Fruit fly (Drosophila melanogaster): ENCODE results near the gene Mnt.

Gene Mnt

DNA sequence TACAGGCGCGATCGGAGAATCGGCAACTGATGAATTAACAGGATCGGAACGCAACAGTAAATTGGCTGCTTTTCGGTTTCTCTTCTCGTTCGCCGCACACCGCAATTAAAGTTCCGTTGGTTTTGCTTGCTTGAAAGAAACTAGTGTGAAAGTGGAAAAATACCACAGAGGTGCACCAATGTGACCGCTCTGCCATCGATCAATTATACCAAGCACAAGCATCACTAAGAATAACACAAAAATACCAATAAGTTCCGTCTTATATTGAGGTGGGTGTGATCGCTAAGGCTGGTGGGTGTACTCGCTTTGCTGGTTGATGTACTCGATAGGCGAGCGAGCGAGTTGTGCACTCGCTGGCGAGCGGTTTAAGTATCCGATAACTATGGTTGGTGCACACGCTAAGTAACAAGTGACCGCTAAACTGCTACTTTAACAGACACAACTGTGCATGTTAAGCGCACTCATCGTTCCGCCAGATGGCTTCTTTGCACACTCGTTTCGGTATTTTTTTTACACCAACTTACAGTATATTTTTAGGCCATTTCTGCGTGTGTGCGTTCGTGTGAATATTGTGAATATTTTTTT, 48.0 kb downstream of the Mnt start, which contains the start of the genes Rala and Tlk (continued):
- TF ChIP-seq Nf-YA (GFP tag; IDR thresholded peaks at IDR 0.05), result no peak
- no peak for TF ChIP-seq Hr3 (GFP tag; optimal IDR thresholded peaks at IDR 0.05)
- no peak for TF ChIP-seq CG2199 (GFP tag; IDR thresholded peaks at IDR 0.05)
- TF ChIP-seq Sin3A (optimal IDR thresholded peaks at IDR 0.05), result peak; percentile 47
- peak; percentile 34 for TF ChIP-seq CG7271 (tag; optimal IDR thresholded peaks at IDR 0.05)
- peak; percentile 61 for TF ChIP-seq Rfx (GFP tag; IDR thresholded peaks at IDR 0.05)
- TF ChIP-seq her (GFP tag; optimal IDR thresholded peaks at IDR 0.05), result peak; percentile 91
- TF ChIP-seq MTF-1 (GFP tag; optimal IDR thresholded peaks at IDR 0.05; ENCODE audit: borderline replicate concordance), result no peak
- TF ChIP-seq H2.0 (GFP tag; IDR thresholded peaks at IDR 0.05), result no peak
- peak; percentile 12 for TF ChIP-seq gsb-n (tag; optimal IDR thresholded peaks at IDR 0.05)
- no peak for TF ChIP-seq nerfin-2 (GFP tag; IDR thresholded peaks at IDR 0.05; ENCODE audit: partially characterized antibody)
- TF ChIP-seq fru (optimal IDR thresholded peaks at IDR 0.05), result peak; percentile 5
- TF ChIP-seq Myb (GFP tag; optimal IDR thresholded peaks at IDR 0.05), result peak; percentile 51
- TF ChIP-seq CG6765 (GFP tag; optimal IDR thresholded peaks at IDR 0.05), result no peak
- TF ChIP-seq CG2129 (GFP tag; IDR thresholded peaks at IDR 0.05; ENCODE audit: partially characterized antibody), result no peak
- no peak for TF ChIP-seq CG6254 (GFP tag; optimal IDR thresholded peaks at IDR 0.05)
- no peak for TF ChIP-seq sisA (GFP tag; IDR thresholded peaks at IDR 0.05)
- no peak for TF ChIP-seq Hey (tag; optimal IDR thresholded peaks at IDR 0.05)
- TF ChIP-seq ind (GFP tag; optimal IDR thresholded peaks at IDR 0.05), result no peak
- no peak for TF ChIP-seq bigmax (GFP tag; optimal IDR thresholded peaks at IDR 0.05)
- peak; percentile 20; the same call in 1 of the 2 replicates for TF ChIP-seq rib (GFP tag; IDR thresholded peaks at IDR 0.05)
- peak; percentile 53; the same call in 2 of the 3 replicates for TF ChIP-seq knrl (GFP tag; IDR thresholded peaks at IDR 0.05; ENCODE audit: partially characterized antibody)
- TF ChIP-seq Sox102F (GFP tag; optimal IDR thresholded peaks at IDR 0.05), result no peak
- TF ChIP-seq Optix (GFP tag; IDR thresholded peaks at IDR 0.05), result no peak
- TF ChIP-seq CG7786 (GFP tag; optimal IDR thresholded peaks at IDR 0.05), result no peak
- TF ChIP-seq otp (GFP tag; IDR thresholded peaks at IDR 0.05), result no peak
- TF ChIP-seq Dref (GFP tag; IDR thresholded peaks at IDR 0.05), result peak; percentile 65
- TF ChIP-seq CG11723 (GFP tag; optimal IDR thresholded peaks at IDR 0.05), result no peak
- no peak for TF ChIP-seq CG7839 (tag; optimal IDR thresholded peaks at IDR 0.05)
- no peak for TF ChIP-seq CG18262 (tag; optimal IDR thresholded peaks at IDR 0.05)
- no peak for TF ChIP-seq fd102C (GFP tag; optimal IDR thresholded peaks at IDR 0.05)
- TF ChIP-seq Max (GFP tag; optimal IDR thresholded peaks at IDR 0.05), result no peak
- no peak for TF ChIP-seq crc (GFP tag; optimal IDR thresholded peaks at IDR 0.05)
- TF ChIP-seq wdn (GFP tag; IDR thresholded peaks at IDR 0.05), result no peak
- no peak for TF ChIP-seq CG31365 (tag; optimal IDR thresholded peaks at IDR 0.05)
- TF ChIP-seq CG11093 (GFP tag; IDR thresholded peaks at IDR 0.05), result no peak
- no peak for TF ChIP-seq ase (GFP tag; IDR thresholded peaks at IDR 0.05)
- no peak for TF ChIP-seq Dfd (GFP tag; optimal IDR thresholded peaks at IDR 0.05)
- TF ChIP-seq CG15269 (tag; optimal IDR thresholded peaks at IDR 0.05), result no peak
- TF ChIP-seq PHDP (tag; optimal IDR thresholded peaks at IDR 0.05), result peak; percentile 30
- no peak for TF ChIP-seq ems (GFP tag; optimal IDR thresholded peaks at IDR 0.05)
- TF ChIP-seq fd3F (GFP tag; optimal IDR thresholded peaks at IDR 0.05), result no peak
- no peak for TF ChIP-seq cato (GFP tag; optimal IDR thresholded peaks at IDR 0.05; ENCODE audit: borderline replicate concordance)
- no peak for TF ChIP-seq sc (optimal IDR thresholded peaks at IDR 0.05)
- no peak for TF ChIP-seq sc (GFP tag; optimal IDR thresholded peaks at IDR 0.05)
- peak; percentile 84 for TF ChIP-seq CG2712 (tag; optimal IDR thresholded peaks at IDR 0.05)
- TF ChIP-seq CG30020 (tag; optimal IDR thresholded peaks at IDR 0.05), result no peak
- no peak for TF ChIP-seq CG14667 (GFP tag; IDR thresholded peaks at IDR 0.05)
- TF ChIP-seq trh (GFP tag; optimal IDR thresholded peaks at IDR 0.05), result no peak
- no peak for TF ChIP-seq p53 (GFP tag; optimal IDR thresholded peaks at IDR 0.05)
- TF ChIP-seq CG6654 (GFP tag; optimal IDR thresholded peaks at IDR 0.05), result no peak
- no peak for TF ChIP-seq Poxn (GFP tag; IDR thresholded peaks at IDR 0.05)
